Fruit fly (Drosophila melanogaster) whole organism, prepupa: ENCODE data around the gene CG6928.
A peak's percentile ranks its signal among the peaks of the same experiment; 100 is the strongest.

Experiments
- Blimp-1 ChIP-seq: fragments of 200-800 bp; sonication (Bioruptor generic); optimal IDR thresholded peaks from 3 replicates; lab custom pipeline; 2017; ENCODE audit warnings: missing biosample characterization, missing genetic modification characterization, mild to moderate bottlenecking, moderate library complexity, missing genetic modification reagents
- CG10631 ChIP-seq: fragments of 200-800 bp; sonication (Bioruptor generic); optimal IDR thresholded peaks from 2 replicates; lab custom pipeline; 2016; ENCODE audit warnings: missing biosample characterization, missing genetic modification characterization
- CG10669 ChIP-seq: fragments of 200-800 bp; sonication (Bioruptor generic); optimal IDR thresholded peaks from 3 replicates; lab custom pipeline; 2018; ENCODE audit warnings: missing biosample characterization, mild to moderate bottlenecking, missing genetic modification characterization, moderate library complexity
- CG11294 ChIP-seq: fragments of 200-800 bp; sonication (Bioruptor generic); IDR thresholded peaks from 2 replicates; pipeline ENCODE4 v1.3.6; 2022; ENCODE audit warnings: missing biosample characterization, missing genetic modification characterization
- CG11762 ChIP-seq: fragments of 200-800 bp; sonication (Bioruptor generic); optimal IDR thresholded peaks from 3 replicates; lab custom pipeline; 2016; ENCODE audit warnings: missing biosample characterization, missing genetic modification characterization; ENCODE audit not compliant: insufficient read depth
- CG11902 ChIP-seq: fragments of 200-800 bp; sonication (Bioruptor generic); optimal IDR thresholded peaks from 3 replicates; lab custom pipeline; 2016; ENCODE audit warnings: missing biosample characterization, missing genetic modification characterization
- CG15336 ChIP-seq: fragments of 200-800 bp; sonication (Bioruptor generic); IDR thresholded peaks from 2 replicates; pipeline ENCODE4 v1.3.6; 2022; ENCODE audit warnings: missing biosample characterization, missing genetic modification characterization
- CG1621 ChIP-seq: fragments of 200-800 bp; sonication (Bioruptor generic); optimal IDR thresholded peaks from 3 replicates; lab custom pipeline; 2018; ENCODE audit warnings: missing biosample characterization, mild to moderate bottlenecking, missing genetic modification characterization
- CG16779 ChIP-seq: fragments of 200-800 bp; sonication (Bioruptor generic); optimal IDR thresholded peaks from 3 replicates; lab custom pipeline; 2017; ENCODE audit warnings: missing biosample characterization, mild to moderate bottlenecking, missing genetic modification characterization
- CG32006 ChIP-seq: fragments of 200-800 bp; sonication (Bioruptor generic); optimal IDR thresholded peaks from 3 replicates; lab custom pipeline; 2017; ENCODE audit warnings: missing biosample characterization, mild to moderate bottlenecking, missing genetic modification characterization
- CG3919 ChIP-seq: fragments of 200-800 bp; sonication (Bioruptor generic); optimal IDR thresholded peaks from 3 replicates; lab custom pipeline; 2016; ENCODE audit warnings: missing biosample characterization, missing genetic modification characterization
- CG4318 ChIP-seq: fragments of 200-800 bp; sonication (Bioruptor generic); optimal IDR thresholded peaks from 3 replicates; lab custom pipeline; 2017; ENCODE audit warnings: missing biosample characterization, mild to moderate bottlenecking, missing genetic modification characterization
- CG6163 ChIP-seq: fragments of 200-800 bp; sonication (Bioruptor generic); IDR thresholded peaks from 3 replicates; pipeline ENCODE4 v1.3.6; 2022; ENCODE audit warnings: missing biosample characterization, missing genetic modification characterization
- CG6792 ChIP-seq: fragments of 200-800 bp; sonication (Bioruptor generic); optimal IDR thresholded peaks from 3 replicates; lab custom pipeline; 2016; ENCODE audit warnings: missing biosample characterization, missing genetic modification characterization
- CG6808 ChIP-seq: fragments of 200-800 bp; sonication (Bioruptor generic); optimal IDR thresholded peaks from 3 replicates; lab custom pipeline; 2017; ENCODE audit warnings: missing biosample characterization, missing genetic modification characterization, mild to moderate bottlenecking, moderate library complexity, missing genetic modification reagents
- CG6854 ChIP-seq: fragments of 200-800 bp; sonication (Bioruptor generic); optimal IDR thresholded peaks from 2 replicates; lab custom pipeline; 2017; ENCODE audit warnings: missing biosample characterization, mild to moderate bottlenecking, missing genetic modification characterization
- CG7368 ChIP-seq: fragments of 200-800 bp; sonication (Bioruptor generic); optimal IDR thresholded peaks from 3 replicates; lab custom pipeline; 2016; ENCODE audit warnings: missing biosample characterization, missing genetic modification characterization
- CG8119 ChIP-seq: fragments of 200-800 bp; sonication (Bioruptor generic); IDR thresholded peaks from 3 replicates; pipeline ENCODE4 v1.3.6; 2022; ENCODE audit warnings: missing biosample characterization, missing genetic modification characterization
- CG8319 ChIP-seq: fragments of 200-800 bp; sonication (Bioruptor generic); optimal IDR thresholded peaks from 3 replicates; lab custom pipeline; 2016; ENCODE audit warnings: missing biosample characterization, missing genetic modification characterization
- CG9139 ChIP-seq: fragments of 200-800 bp; sonication (Bioruptor generic); optimal IDR thresholded peaks from 3 replicates; lab custom pipeline; 2017; ENCODE audit warnings: missing biosample characterization, mild to moderate bottlenecking, missing genetic modification characterization
- Eip75B ChIP-seq: fragments of 200-800 bp; sonication (Bioruptor generic); optimal IDR thresholded peaks from 3 replicates; lab custom pipeline; 2016; ENCODE audit warnings: missing biosample characterization, missing genetic modification characterization
- Eip78C ChIP-seq: fragments of 200-800 bp; sonication (Bioruptor generic); peaks from one replicate; lab custom pipeline; 2016; ENCODE audit warnings: missing biosample characterization, missing genetic modification characterization
- Eip93F ChIP-seq: fragments of 200-800 bp; sonication (Bioruptor generic); optimal IDR thresholded peaks from 2 replicates; lab custom pipeline; 2016; ENCODE audit warnings: missing biosample characterization, mild to moderate bottlenecking, missing genetic modification characterization
- Ets21C ChIP-seq: fragments of 200-800 bp; sonication (Bioruptor generic); optimal IDR thresholded peaks from 3 replicates; lab custom pipeline; 2016; ENCODE audit warnings: missing biosample characterization, missing genetic modification characterization
- Gug ChIP-seq: fragments of 200-800 bp; sonication (Bioruptor generic); IDR thresholded peaks from 2 replicates; pipeline ENCODE4 v1.3.6; 2022; ENCODE audit warnings: missing biosample characterization, missing genetic modification characterization
- Hr39 ChIP-seq: fragments of 200-800 bp; sonication (Bioruptor generic); optimal IDR thresholded peaks from 2 replicates; lab custom pipeline; 2016; ENCODE audit warnings: missing biosample characterization, missing genetic modification characterization
- Hr4 ChIP-seq: fragments of 200-800 bp; sonication (Bioruptor generic); optimal IDR thresholded peaks from 3 replicates; lab custom pipeline; 2016; ENCODE audit warnings: missing biosample characterization, missing genetic modification characterization
- Lpt ChIP-seq: fragments of 200-800 bp; sonication (Bioruptor generic); optimal IDR thresholded peaks from 3 replicates; lab custom pipeline; 2016; ENCODE audit warnings: missing biosample characterization, missing genetic modification characterization
- Met ChIP-seq: fragments of 200-800 bp; sonication (Bioruptor generic); optimal IDR thresholded peaks from 3 replicates; lab custom pipeline; 2016; ENCODE audit warnings: missing biosample characterization, missing genetic modification characterization
- OdsH ChIP-seq: fragments of 200-800 bp; sonication (Bioruptor generic); optimal IDR thresholded peaks from 3 replicates; lab custom pipeline; 2016; ENCODE audit warnings: missing biosample characterization, missing genetic modification characterization
- Sox102F ChIP-seq: fragments of 200-800 bp; sonication (Bioruptor generic); optimal IDR thresholded peaks from 2 replicates; lab custom pipeline; 2016; ENCODE audit warnings: missing biosample characterization, mild to moderate bottlenecking, missing genetic modification characterization
- Sox14 ChIP-seq: fragments of 200-800 bp; sonication (Bioruptor generic); optimal IDR thresholded peaks from 3 replicates; lab custom pipeline; 2016; ENCODE audit warnings: missing biosample characterization, missing genetic modification characterization
- Sox15 ChIP-seq: fragments of 200-800 bp; sonication (Bioruptor generic); optimal IDR thresholded peaks from 3 replicates; lab custom pipeline; 2016; ENCODE audit warnings: missing biosample characterization, missing genetic modification characterization
- acj6 ChIP-seq: fragments of 200-800 bp; sonication (Bioruptor generic); optimal IDR thresholded peaks from 3 replicates; lab custom pipeline; 2016; ENCODE audit warnings: missing biosample characterization, missing genetic modification characterization
- cyc ChIP-seq: fragments of 200-800 bp; sonication (Bioruptor generic); optimal IDR thresholded peaks from 3 replicates; lab custom pipeline; 2016; ENCODE audit warnings: missing biosample characterization, missing genetic modification characterization
- dac ChIP-seq: fragments of 200-800 bp; sonication (Bioruptor generic); optimal IDR thresholded peaks from 2 replicates; lab custom pipeline; 2017; ENCODE audit warnings: missing biosample characterization, mild to moderate bottlenecking, missing genetic modification characterization
- dsx ChIP-seq: fragments of 200-800 bp; optimal IDR thresholded peaks from 3 replicates; lab custom pipeline; 2019; ENCODE audit warnings: missing biosample characterization, mild to moderate bottlenecking, missing genetic modification characterization, moderate library complexity; ENCODE audit not compliant: poor library complexity, severe bottlenecking
- eg ChIP-seq: fragments of 200-800 bp; sonication (Bioruptor generic); IDR thresholded peaks from 3 replicates; pipeline ENCODE4 v1.3.6; 2022; ENCODE audit warnings: missing biosample characterization, missing genetic modification characterization
- fd59A ChIP-seq: fragments of 200-800 bp; sonication (Bioruptor generic); optimal IDR thresholded peaks from 2 replicates; lab custom pipeline; 2017; ENCODE audit warnings: missing biosample characterization, mild to moderate bottlenecking, missing genetic modification characterization, missing genetic modification reagents
- fd85E ChIP-seq: fragments of 200-800 bp; sonication (Bioruptor generic); optimal IDR thresholded peaks from 3 replicates; lab custom pipeline; 2016; ENCODE audit warnings: missing biosample characterization, missing genetic modification characterization
- fkh ChIP-seq: fragments of 200-800 bp; sonication (Bioruptor generic); optimal IDR thresholded peaks from 3 replicates; lab custom pipeline; 2017; ENCODE audit warnings: missing biosample characterization, mild to moderate bottlenecking, missing genetic modification characterization, moderate library complexity
- lz ChIP-seq: fragments of 200-800 bp; sonication (Bioruptor generic); optimal IDR thresholded peaks from 3 replicates; lab custom pipeline; 2016; ENCODE audit warnings: missing biosample characterization, missing genetic modification characterization
- net ChIP-seq: fragments of 200-800 bp; sonication (Bioruptor generic); optimal IDR thresholded peaks from 3 replicates; lab custom pipeline; 2016; ENCODE audit warnings: missing biosample characterization, missing genetic modification characterization
- salr ChIP-seq, 2 experiments: fragments of 200-800 bp; sonication (Bioruptor generic); optimal IDR thresholded peaks; 3 replicates each; lab custom pipeline; 2016 to 2018; ENCODE audit warnings: missing biosample characterization in 2 of 2, missing genetic modification characterization in 2 of 2, mild to moderate bottlenecking in 1 of 2
- ss ChIP-seq, 2 experiments: fragments of 200-800 bp; sonication (Bioruptor generic); optimal IDR thresholded peaks; 2 replicates in 1 of 2; 3 replicates in 1 of 2; lab custom pipeline; 2017 to 2018; ENCODE audit warnings: mild to moderate bottlenecking in 2 of 2, missing biosample characterization in 2 of 2, missing genetic modification characterization in 2 of 2, moderate library complexity in 1 of 2
- svp ChIP-seq: fragments of 200-800 bp; sonication (Bioruptor generic); peaks from one replicate; lab custom pipeline; 2016; ENCODE audit warnings: missing biosample characterization, missing genetic modification characterization

Gene CG6928

dm6 chr3L:12024947-12025346 lies 22.0 kb downstream of the CG6928 start (continued):
- no peak for TF ChIP-seq Eip93F (GFP tag; lab: Kevin White, UChicago)
- TF ChIP-seq fkh (GFP tag; lab: Kevin White, UChicago) = no peak
- TF ChIP-seq Hr39 (GFP tag; lab: Kevin White, UChicago) = peak; percentile 31
- TF ChIP-seq CG11762 (GFP tag; lab: Kevin White, UChicago) = no peak
- peak; percentile 41 for TF ChIP-seq Met
- peak; percentile 34 for TF ChIP-seq acj6 (GFP tag; lab: Kevin White, UChicago)
- TF ChIP-seq CG3919 = peak; percentile 27
- peak; percentile 15 for TF ChIP-seq CG4318 (GFP tag; lab: Kevin White, UChicago)
- TF ChIP-seq CG10669 (GFP tag; lab: Kevin White, UChicago) = no peak
- TF ChIP-seq CG8319 (GFP tag; lab: Kevin White, UChicago) = no peak
- TF ChIP-seq lz (GFP tag; lab: Kevin White, UChicago) = no peak
- no peak for TF ChIP-seq svp (GFP tag; lab: Kevin White, UChicago)
- no peak for TF ChIP-seq CG16779 (tag; lab: Kevin White, UChicago)
- no peak for TF ChIP-seq Ets21C (GFP tag; lab: Kevin White, UChicago)
- TF ChIP-seq Eip78C (GFP tag; lab: Kevin White, UChicago) = peak; percentile 68
- peak; percentile 37 for TF ChIP-seq Hr4 (GFP tag; lab: Kevin White, UChicago)
- no peak for TF ChIP-seq CG11294 (GFP tag; lab: Robert Waterston, UW)
- TF ChIP-seq CG6792 (GFP tag; lab: Kevin White, UChicago) = peak; percentile 15
- no peak for TF ChIP-seq Sox15 (GFP tag; lab: Kevin White, UChicago)
- TF ChIP-seq Eip75B = peak; percentile 11
- no peak for TF ChIP-seq eg (GFP tag; lab: Robert Waterston, UW)
- no peak for TF ChIP-seq Sox14 (GFP tag; lab: Kevin White, UChicago)
- peak; percentile 78 for TF ChIP-seq CG32006 (GFP tag; lab: Kevin White, UChicago)
- peak; percentile 4 for TF ChIP-seq Sox102F (GFP tag; lab: Kevin White, UChicago)
- no peak for TF ChIP-seq CG6808 (GFP tag; lab: Kevin White, UChicago)
- no peak for TF ChIP-seq ss (GFP tag; optimal IDR thresholded peaks at IDR 0.05; lab: Kevin White, UChicago)
- TF ChIP-seq, all 60 proteins: peak for 24

dm6 chr3L:12027929-12028328 lies 25.0 kb downstream of the CG6928 start:
- TF ChIP-seq CG15336 (no peak), Blimp-1 (peak; percentile 5)

- no peak for TF ChIP-seq Sox14 (GFP tag; lab: Kevin White, UChicago)
- no peak for TF ChIP-seq net (GFP tag; lab: Kevin White, UChicago)
- TF ChIP-seq CG11294 (GFP tag; lab: Robert Waterston, UW) = no peak
- no peak for TF ChIP-seq CG10669 (GFP tag; lab: Kevin White, UChicago)
- TF ChIP-seq svp (GFP tag; lab: Kevin White, UChicago) = no peak
- no peak for TF ChIP-seq Met
- TF ChIP-seq CG10631 (GFP tag; lab: Kevin White, UChicago) = no peak
- peak; percentile 2 for TF ChIP-seq CG6808 (GFP tag; lab: Kevin White, UChicago)
- peak; percentile 18 to 54 for TF ChIP-seq ss (GFP tag; optimal IDR thresholded peaks at IDR 0.05; lab: Kevin White, UChicago)
- TF ChIP-seq CG11762 (GFP tag; lab: Kevin White, UChicago) = no peak
- TF ChIP-seq CG11902 (GFP tag; lab: Kevin White, UChicago) = no peak
- TF ChIP-seq fd85E (GFP tag; lab: Kevin White, UChicago) = no peak
- TF ChIP-seq OdsH (GFP tag; lab: Kevin White, UChicago) = no peak
- no peak for TF ChIP-seq CG8119 (GFP tag; lab: Robert Waterston, UW)
- no peak for TF ChIP-seq fd59A (GFP tag; lab: Kevin White, UChicago)
- TF ChIP-seq salr (GFP tag; optimal IDR thresholded peaks at IDR 0.05; lab: Kevin White, UChicago) = no peak
- TF ChIP-seq CG7368 (GFP tag; lab: Kevin White, UChicago) = no peak
- TF ChIP-seq fkh (GFP tag; lab: Kevin White, UChicago) = no peak
- 0 out of 3 replicates have a peak, but pooled peaks have one; percentile 14 for TF ChIP-seq eg (GFP tag; lab: Robert Waterston, UW)
- TF ChIP-seq Ets21C (GFP tag; lab: Kevin White, UChicago) = no peak
- TF ChIP-seq Gug (GFP tag; lab: Robert Waterston, UW) = no peak
- TF ChIP-seq dsx (GFP tag; lab: Kevin White, UChicago) = no peak
- TF ChIP-seq Sox15 (GFP tag; lab: Kevin White, UChicago) = no peak
- TF ChIP-seq CG6854 (GFP tag; lab: Kevin White, UChicago) = peak; percentile 23
- TF ChIP-seq CG32006 (GFP tag; lab: Kevin White, UChicago) = no peak
- no peak for TF ChIP-seq Lpt (GFP tag; lab: Kevin White, UChicago)
- 0 out of 3 replicates have a peak, but pooled peaks have one; percentile 17 for TF ChIP-seq CG6163 (GFP tag; lab: Robert Waterston, UW)
- TF ChIP-seq CG9139 (GFP tag; lab: Kevin White, UChicago) = no peak
- peak; percentile 59 for TF ChIP-seq CG1621
- TF ChIP-seq Eip78C (GFP tag; lab: Kevin White, UChicago) = no peak
- no peak for TF ChIP-seq dac
- TF ChIP-seq cyc (GFP tag; lab: Kevin White, UChicago) = no peak
These were observed 25.6 kb downstream of the CG6928 start for dm6 chr3L:12028534-12029029.
